Worm (Caenorhabditis elegans): ENCODE data around the gene F13E9.16.
A peak's percentile ranks its signal among the peaks of the same experiment; 100 is the strongest.

F13E9.16 gene

ce11 chrIV:10852403-10852802 is 34.8 kb downstream of the F13E9.16 start (continued):
- TF ChIP-seq blmp-1 (tag; optimal IDR thresholded peaks at IDR 0.05) (peak; percentile 95), fos-1 (tag; optimal IDR thresholded peaks at IDR 0.05) (no peak), nhr-20 (tag; optimal IDR thresholded peaks at IDR 0.05) (no peak), lin-39 (tag; optimal IDR thresholded peaks at IDR 0.05) (no peak), nhr-237 (tag; optimal IDR thresholded peaks at IDR 0.05) (no peak), nhr-12 (tag; optimal IDR thresholded peaks at IDR 0.05) (no peak), egl-27 (tag; optimal IDR thresholded peaks at IDR 0.05) (no peak), lsy-2 (tag; optimal IDR thresholded peaks at IDR 0.05) (peak in 1 of 2 experiments; percentile 9), dsc-1 (tag; optimal IDR thresholded peaks at IDR 0.05) (no peak), nhr-19 (GFP tag; conservative IDR thresholded peaks at IDR 0.05) (no peak), snpc-4 (tag; optimal IDR thresholded peaks at IDR 0.05) (no peak), sox-4 (tag; optimal IDR thresholded peaks at IDR 0.05) (no peak), efl-3 (GFP tag; optimal IDR thresholded peaks at IDR 0.05) (no peak), alr-1 (tag; optimal IDR thresholded peaks at IDR 0.05; ENCODE audit: borderline replicate concordance) (no peak), mep-1 (tag; optimal IDR thresholded peaks at IDR 0.05) (peak; percentile 19), lin-13 (GFP tag; optimal IDR thresholded peaks at IDR 0.05) (no peak), nhr-85 (tag) (peak; percentile 39), lin-15B (tag; optimal IDR thresholded peaks at IDR 0.05) (no peak), ztf-4 (tag; optimal IDR thresholded peaks at IDR 0.05) (no peak), ceh-82 (tag; optimal IDR thresholded peaks at IDR 0.05) (no peak), hlh-4 (tag; optimal IDR thresholded peaks at IDR 0.05) (no peak), C04F5.9 (tag; optimal IDR thresholded peaks at IDR 0.05) (no peak), efl-1 (optimal IDR thresholded peaks at IDR 0.05) (peak in 1 of 2 experiments; percentile 12), efl-1 (GFP tag; optimal IDR thresholded peaks at IDR 0.05 in 1 of 2) (no peak), jun-1 (tag; optimal IDR thresholded peaks at IDR 0.05) (no peak), C34B4.2 (tag; optimal IDR thresholded peaks at IDR 0.05) (no peak), lin-35 (GFP tag; optimal IDR thresholded peaks at IDR 0.05) (no peak), tbx-2 (tag; optimal IDR thresholded peaks at IDR 0.05) (peak; percentile 0), mab-9 (GFP tag; IDR thresholded peaks at IDR 0.05) (no peak), zip-4 (GFP tag; optimal IDR thresholded peaks at IDR 0.05) (no peak), isw-1 (GFP tag; IDR thresholded peaks at IDR 0.05) (no peak), pag-3 (tag; optimal IDR thresholded peaks at IDR 0.05; ENCODE audit: borderline replicate concordance, insufficient read depth) (no peak), snu-23 (GFP tag; optimal IDR thresholded peaks at IDR 0.05) (peak; percentile 29), vab-15 (tag; optimal IDR thresholded peaks at IDR 0.05) (no peak), rnt-1 (tag; optimal IDR thresholded peaks at IDR 0.05) (no peak), nhr-90 (tag; optimal IDR thresholded peaks at IDR 0.05; ENCODE audit: poor library complexity) (no peak), fkh-4 (tag; optimal IDR thresholded peaks at IDR 0.05; ENCODE audit: borderline replicate concordance) (no peak), dpl-1 (GFP tag; optimal IDR thresholded peaks at IDR 0.05) (peak in 1 of 3 experiments; percentile 29), nhr-71 (tag; optimal IDR thresholded peaks at IDR 0.05) (peak; percentile 12), nhr-76 (tag; optimal IDR thresholded peaks at IDR 0.05) (no peak), swsn-7 (tag; optimal IDR thresholded peaks at IDR 0.05) (no peak), nhr-28 (tag; optimal IDR thresholded peaks at IDR 0.05) (no peak), xbp-1 (tag; optimal IDR thresholded peaks at IDR 0.05) (no peak), lin-14 (GFP tag; optimal IDR thresholded peaks at IDR 0.05) (peak; percentile 65), nhr-47 (tag; optimal IDR thresholded peaks at IDR 0.05) (no peak), mdl-1 (tag; optimal IDR thresholded peaks at IDR 0.05) (no peak), nhr-77 (tag; optimal IDR thresholded peaks at IDR 0.05) (no peak)

Data from whole organism, L1 larva.